Fruit fly (Drosophila melanogaster): ENCODE measurements around the gene Bub1.

dm6 chr2L:5237175-5237753 lies 41.4 kb upstream of the Bub1 start:
- TF ChIP-seq Myc (optimal IDR thresholded peaks at IDR 0.05) (peak; percentile 96), OdsH (GFP tag; optimal IDR thresholded peaks at IDR 0.05) (no peak), Hr78 (GFP tag; optimal IDR thresholded peaks at IDR 0.05) (no peak), h (GFP tag; optimal IDR thresholded peaks at IDR 0.05) (peak; percentile 45), Dif (GFP tag; optimal IDR thresholded peaks at IDR 0.05; ENCODE audit: partially characterized antibody) (peak; percentile 100), usp (GFP tag; optimal IDR thresholded peaks at IDR 0.05) (no peak), fru (GFP tag; optimal IDR thresholded peaks at IDR 0.05) (no peak), Abd-B (GFP tag; optimal IDR thresholded peaks at IDR 0.05) (no peak), pan (optimal IDR thresholded peaks at IDR 0.05) (no peak), Jra (GFP tag; optimal IDR thresholded peaks at IDR 0.05) (no peak), Mio (GFP tag; optimal IDR thresholded peaks at IDR 0.05) (no peak), Hr83 (GFP tag; optimal IDR thresholded peaks at IDR 0.05; ENCODE audit: poor library complexity, severe bottlenecking) (peak; percentile 87), Dfd (GFP tag; optimal IDR thresholded peaks at IDR 0.05) (no peak), Rel (GFP tag; optimal IDR thresholded peaks at IDR 0.05) (peak; percentile 87), Rel (tag; optimal IDR thresholded peaks at IDR 0.05) (peak; percentile 22)
